Worm (Caenorhabditis elegans) whole organism, midembryonic: ENCODE measurements around the gene ets-8.

ENCODE experiments used
- cog-1 ChIP-seq: sonication (generic microtip); optimal IDR thresholded peaks from 2 replicates; lab custom pipeline; 2016; ENCODE audit warnings: missing genetic modification characterization, missing compliant biosample characterization
- ref-1 ChIP-seq: fragments of 200-800 bp; sonication (Bioruptor generic); conservative IDR thresholded peaks from 2 replicates; pipeline ENCODE4 v1.3.6; 2022; ENCODE audit warnings: missing genetic modification reagents, missing genetic modification characterization, missing compliant biosample characterization
- tab-1 ChIP-seq: fragments of 200-800 bp; sonication (Bioruptor generic); IDR thresholded peaks from 2 replicates; pipeline ENCODE4 v1.3.6; 2022; ENCODE audit warnings: missing genetic modification characterization, missing compliant biosample characterization
- ztf-23 ChIP-seq: fragments of 200-800 bp; sonication (Bioruptor generic); IDR thresholded peaks from 2 replicates; pipeline ENCODE4 v1.3.6; 2022; ENCODE audit warnings: missing genetic modification reagents, missing genetic modification characterization, missing compliant biosample characterization

ce11 chrIV:1110999-1111398, 49.3 kb downstream of the ets-8 start:
- TF ChIP-seq ztf-23 (GFP tag; lab: Robert Waterston, UW) (no peak), tab-1 (GFP tag; lab: Robert Waterston, UW) (no peak), cog-1 (tag; lab: Kevin White, UChicago) (no peak), ref-1 (GFP tag; lab: Robert Waterston, UW) (no peak)
